Worm (Caenorhabditis elegans): ENCODE results near the gene nhr-133.

ce11 chrV:2181738-2182137 is 30.2 kb downstream of the nhr-133 start, which contains the start of gene srbc-16:
- TF ChIP-seq pha-2 (tag; optimal IDR thresholded peaks at IDR 0.05), result no peak
- no peak for TF ChIP-seq ceh-24 (tag; optimal IDR thresholded peaks at IDR 0.05)
- TF ChIP-seq nhr-11 (tag; optimal IDR thresholded peaks at IDR 0.05), result no peak
- TF ChIP-seq Y22D7AL.16 (tag; optimal IDR thresholded peaks at IDR 0.05), result no peak
- no peak for TF ChIP-seq sox-4 (tag; optimal IDR thresholded peaks at IDR 0.05)
- TF ChIP-seq sdc-2 (tag; optimal IDR thresholded peaks at IDR 0.05), result no peak
